Worm (Caenorhabditis elegans): ENCODE data around the gene M01D1.12.
A peak's percentile ranks its signal among the peaks of the same experiment; 100 is the strongest.

M01D1.12 gene

DNA sequence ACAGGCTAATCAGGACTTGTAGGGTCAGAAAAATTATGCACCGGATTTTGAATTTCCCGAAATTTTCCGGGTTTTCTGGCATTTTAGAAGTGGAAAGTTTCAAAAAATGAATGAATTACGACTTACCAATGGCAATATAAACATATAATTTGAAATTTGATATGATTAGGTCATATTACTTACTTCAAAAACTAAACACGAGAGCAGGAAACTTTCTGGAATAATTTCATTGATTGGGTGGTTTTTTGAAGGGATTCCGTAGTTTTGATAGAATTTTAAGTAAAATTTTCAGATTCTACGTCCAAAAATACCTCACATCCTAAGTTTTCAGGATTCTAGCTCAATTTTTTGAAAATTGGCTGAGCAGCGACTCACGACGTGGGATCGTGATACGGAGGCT, 48.7 kb downstream of the M01D1.12 start, which contains the start of gene K02E7.11:
Gene K02E7.11, minus strand, starts transcription at position 101 of the 400 bp plus-strand sequence.
- no peak for TF ChIP-seq tag-97 (GFP tag; IDR thresholded peaks at IDR 0.05)
- no peak for TF ChIP-seq ztf-11 (tag; optimal IDR thresholded peaks at IDR 0.05)
- no peak for TF ChIP-seq unc-39 (tag; optimal IDR thresholded peaks at IDR 0.05)
- peak; percentile 33 for TF ChIP-seq zfp-2 (tag; optimal IDR thresholded peaks at IDR 0.05)
- no peak for TF ChIP-seq nhr-28 (tag; optimal IDR thresholded peaks at IDR 0.05)
- TF ChIP-seq lin-15B (tag; optimal IDR thresholded peaks at IDR 0.05) = no peak

Data from whole organism, L4 larva.